Worm (Caenorhabditis elegans): Measurements from ENCODE around the gene npr-5.

DNA sequence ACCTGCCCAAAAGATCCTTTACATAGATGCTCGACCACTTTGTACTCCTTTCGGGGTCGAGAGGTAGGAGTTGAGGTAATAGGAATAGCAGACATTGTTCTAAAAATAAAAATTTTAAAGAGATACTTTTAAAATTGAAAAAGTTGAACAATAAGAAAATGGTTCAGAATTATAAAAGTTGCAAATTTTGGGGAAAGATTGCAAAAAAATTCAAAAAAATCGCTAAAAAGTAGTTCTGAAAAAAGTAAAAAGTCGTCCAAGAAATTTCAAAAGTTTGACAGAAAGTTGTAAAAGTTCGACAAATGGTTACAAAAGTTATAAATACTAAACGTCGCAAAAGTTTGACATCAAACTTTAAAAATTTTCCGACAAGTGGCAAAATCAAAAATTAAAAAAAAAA, 43.4 kb downstream of the npr-5 start, which contains the start of gene R02C2.1:
- TF ChIP-seq flt-1 (GFP tag; IDR thresholded peaks at IDR 0.05) (no peak), ama-1 (optimal IDR thresholded peaks at IDR 0.05) (no peak), hnd-1 (tag; optimal IDR thresholded peaks at IDR 0.05) (no peak), ets-7 (tag; optimal IDR thresholded peaks at IDR 0.05) (no peak), ceh-13 (GFP tag; optimal IDR thresholded peaks at IDR 0.05) (no peak), B0310.2 (tag; optimal IDR thresholded peaks at IDR 0.05) (no peak), F13C5.2 (tag; optimal IDR thresholded peaks at IDR 0.05) (no peak), scrt-1 (GFP tag; IDR thresholded peaks at IDR 0.05) (no peak), hmg-4 (GFP tag; optimal IDR thresholded peaks at IDR 0.05) (no peak), tbx-11 (GFP tag; IDR thresholded peaks at IDR 0.05) (no peak), tbx-37 (GFP tag; conservative IDR thresholded peaks at IDR 0.05) (no peak), aly-1 (tag; optimal IDR thresholded peaks at IDR 0.05) (no peak), tra-4 (tag; optimal IDR thresholded peaks at IDR 0.05) (no peak)
